Worm (Caenorhabditis elegans) whole organism, dauer: ENCODE results near the gene sre-12.

Experiments used
- unc-62 ChIP-seq: sonication (generic microtip); optimal IDR thresholded peaks from 2 replicates; lab custom pipeline; 2017; ENCODE audit warnings: missing biosample characterization, missing genetic modification reagents, missing genetic modification characterization

The sre-12 gene

DNA sequence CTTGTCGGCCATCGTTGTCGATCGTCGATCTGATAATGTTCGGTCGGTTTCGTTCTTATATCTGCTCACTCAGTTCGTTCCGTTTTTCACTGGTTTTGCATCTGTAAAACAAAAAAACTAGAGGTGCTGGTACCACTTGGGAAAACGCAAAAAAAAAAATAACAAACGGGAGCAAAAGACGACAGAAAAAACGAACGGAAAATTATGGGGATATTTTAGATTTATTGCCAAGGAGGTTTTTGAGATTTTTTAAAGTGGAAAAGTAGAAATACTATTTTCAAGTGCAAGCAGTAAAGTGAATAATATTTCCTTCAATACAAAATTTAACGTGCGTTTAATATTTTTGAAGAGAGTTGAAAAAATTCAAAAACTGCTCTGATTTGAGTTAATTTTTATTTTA lies 50.0 kb downstream of the sre-12 start, which contains the start of gene unc-68:
TSS of gene unc-68 (minus strand) at position 101 of the 400 bp plus-strand sequence.
- TF ChIP-seq unc-62 (GFP tag; lab: Kevin White, UChicago), result no peak
